Worm (Caenorhabditis elegans): Measurements from ENCODE around the gene F55B12.10.

- TF ChIP-seq ama-1 (optimal IDR thresholded peaks at IDR 0.05) (no peak), aly-1 (tag; optimal IDR thresholded peaks at IDR 0.05) (no peak), flt-1 (GFP tag; IDR thresholded peaks at IDR 0.05) (no peak), tbx-11 (GFP tag; IDR thresholded peaks at IDR 0.05) (no peak), scrt-1 (GFP tag; IDR thresholded peaks at IDR 0.05) (no peak), hmg-4 (GFP tag; optimal IDR thresholded peaks at IDR 0.05) (no peak), sea-1 (GFP tag; conservative IDR thresholded peaks at IDR 0.05) (no peak), ceh-36 (tag; optimal IDR thresholded peaks at IDR 0.05) (no peak), ceh-13 (GFP tag; optimal IDR thresholded peaks at IDR 0.05) (no peak), hmbx-1 (tag; optimal IDR thresholded peaks at IDR 0.05) (no peak), tra-4 (tag; optimal IDR thresholded peaks at IDR 0.05) (no peak), pes-1 (GFP tag; IDR thresholded peaks at IDR 0.05) (no peak)
Observed at ce11 chrV:13880163-13880562, 40.6 kb downstream of the F55B12.10 start.
